Worm (Caenorhabditis elegans) whole organism, mixed stage, embryonic: ENCODE data around the gene scl-1.

Experiments used
- bed-3 ChIP-seq: fragments of 200-800 bp; sonication (Bioruptor generic); optimal IDR thresholded peaks from 3 replicates; lab custom pipeline; 2018; ENCODE audit warnings: mild to moderate bottlenecking, missing genetic modification characterization, moderate library complexity, missing compliant biosample characterization
- blmp-1 ChIP-seq: fragments of 150-350 bp; optimal IDR thresholded peaks from 2 replicates; lab custom pipeline; 2014; ENCODE audit warnings: missing biosample characterization, missing genetic modification characterization
- ceh-43 ChIP-seq: fragments of 200-800 bp; sonication (Bioruptor generic); optimal IDR thresholded peaks from 2 replicates; lab custom pipeline; 2018; ENCODE audit warnings: mild to moderate bottlenecking, missing genetic modification characterization, moderate library complexity, missing compliant biosample characterization
- ceh-83 ChIP-seq: fragments of 200-800 bp; sonication (Bioruptor generic); optimal IDR thresholded peaks from 2 replicates; lab custom pipeline; 2018; ENCODE audit warnings: mild to moderate bottlenecking, missing genetic modification characterization, missing compliant biosample characterization
- ces-1 ChIP-seq: fragments of 150-350 bp; optimal IDR thresholded peaks from 2 replicates; lab custom pipeline; 2014; ENCODE audit warnings: missing biosample characterization, missing genetic modification reagents, missing genetic modification characterization
- cnd-1 ChIP-seq: fragments of 200-800 bp; sonication (Bioruptor generic); optimal IDR thresholded peaks from 2 replicates; lab custom pipeline; 2018; ENCODE audit warnings: mild to moderate bottlenecking, missing genetic modification characterization, missing compliant biosample characterization
- drap-1 ChIP-seq: fragments of 200-800 bp; sonication (Bioruptor generic); optimal IDR thresholded peaks from 3 replicates; lab custom pipeline; 2018; ENCODE audit warnings: mild to moderate bottlenecking, missing genetic modification characterization, missing compliant biosample characterization
- elt-1 ChIP-seq: sonication (generic microtip); optimal IDR thresholded peaks from 2 replicates; lab custom pipeline; 2017; ENCODE audit warnings: missing genetic modification characterization, mild to moderate bottlenecking, missing compliant biosample characterization, antibody characterized with exemption, moderate library complexity, borderline replicate concordance; ENCODE audit not compliant: insufficient read depth
- elt-3 ChIP-seq: fragments of 150-350 bp; optimal IDR thresholded peaks from 2 replicates; lab custom pipeline; 2014; ENCODE audit warnings: missing biosample characterization, missing genetic modification characterization
- hlh-1 ChIP-seq: fragments of 150-350 bp; optimal IDR thresholded peaks from 2 replicates; lab custom pipeline; 2014; ENCODE audit warnings: missing biosample characterization, missing genetic modification reagents, missing genetic modification characterization
- lin-13 ChIP-seq: fragments of 150-350 bp; optimal IDR thresholded peaks from 2 replicates; lab custom pipeline; 2014; ENCODE audit warnings: missing biosample characterization, missing genetic modification characterization
- lin-32 ChIP-seq: fragments of 200-800 bp; sonication (Bioruptor generic); optimal IDR thresholded peaks from 2 replicates; lab custom pipeline; 2018; ENCODE audit warnings: mild to moderate bottlenecking, missing genetic modification characterization, missing compliant biosample characterization
- lsy-2 ChIP-seq: fragments of 150-350 bp; optimal IDR thresholded peaks from 2 replicates; lab custom pipeline; 2014; ENCODE audit warnings: missing biosample characterization, missing genetic modification characterization
- mab-5 ChIP-seq: fragments of 150-350 bp; optimal IDR thresholded peaks from 2 replicates; lab custom pipeline; 2014; ENCODE audit warnings: missing biosample characterization, missing genetic modification characterization
- mep-1 ChIP-seq: fragments of 150-350 bp; optimal IDR thresholded peaks from 2 replicates; lab custom pipeline; 2017; ENCODE audit warnings: missing biosample characterization, missing genetic modification reagents, missing genetic modification characterization, inconsistent platforms
- mls-2 ChIP-seq: sonication (generic microtip); optimal IDR thresholded peaks from 2 replicates; lab custom pipeline; 2016; ENCODE audit warnings: mild to moderate bottlenecking, missing genetic modification characterization, moderate library complexity, missing compliant biosample characterization
- nhr-12 ChIP-seq: fragments of 150-350 bp; optimal IDR thresholded peaks from 2 replicates; lab custom pipeline; 2014; ENCODE audit warnings: missing biosample characterization, missing genetic modification characterization
- nhr-2 ChIP-seq: fragments of 150-350 bp; optimal IDR thresholded peaks from 2 replicates; lab custom pipeline; 2014; ENCODE audit warnings: missing biosample characterization, missing genetic modification characterization
- nhr-237 ChIP-seq: fragments of 150-350 bp; optimal IDR thresholded peaks from 2 replicates; lab custom pipeline; 2014; ENCODE audit warnings: missing biosample characterization, missing genetic modification characterization
- nhr-76 ChIP-seq: sonication (generic microtip); optimal IDR thresholded peaks from 2 replicates; lab custom pipeline; 2017; ENCODE audit warnings: missing biosample characterization, missing genetic modification characterization
- pha-4 ChIP-seq: fragments of 150-350 bp; optimal IDR thresholded peaks from 2 replicates; lab custom pipeline; 2018; ENCODE audit warnings: missing biosample characterization, missing genetic modification reagents, missing genetic modification characterization
- sem-2 ChIP-seq: fragments of 200-800 bp; sonication (Bioruptor generic); optimal IDR thresholded peaks from 2 replicates; lab custom pipeline; 2018; ENCODE audit warnings: mild to moderate bottlenecking, missing genetic modification characterization, missing compliant biosample characterization
- snpc-4 ChIP-seq: fragments of 150-350 bp; optimal IDR thresholded peaks from 2 replicates; lab custom pipeline; 2014; ENCODE audit warnings: missing biosample characterization, missing genetic modification characterization
- sptf-1 ChIP-seq: sonication (generic microtip); optimal IDR thresholded peaks from 2 replicates; lab custom pipeline; 2017; ENCODE audit warnings: mild to moderate bottlenecking, missing genetic modification characterization, moderate library complexity, missing compliant biosample characterization
- tbx-8 ChIP-seq: fragments of 200-800 bp; sonication (Bioruptor generic); optimal IDR thresholded peaks from 2 replicates; lab custom pipeline; 2018; ENCODE audit warnings: mild to moderate bottlenecking, missing genetic modification characterization, moderate library complexity, missing compliant biosample characterization
- unc-120 ChIP-seq: sonication (generic microtip); optimal IDR thresholded peaks from 2 replicates; lab custom pipeline; 2017; ENCODE audit warnings: missing genetic modification characterization, missing compliant biosample characterization; ENCODE audit not compliant: poor library complexity, severe bottlenecking
- unc-39 ChIP-seq: fragments of 150-350 bp; optimal IDR thresholded peaks from 2 replicates; lab custom pipeline; 2014; ENCODE audit warnings: missing biosample characterization, missing genetic modification characterization
- unc-62 ChIP-seq: fragments of 150-350 bp; optimal IDR thresholded peaks from 2 replicates; lab custom pipeline; 2014; ENCODE audit warnings: missing biosample characterization, missing genetic modification reagents, missing genetic modification characterization
- zip-8 ChIP-seq: fragments of 150-350 bp; optimal IDR thresholded peaks from 2 replicates; lab custom pipeline; 2014; ENCODE audit warnings: missing biosample characterization, missing genetic modification characterization
- ztf-11 ChIP-seq: fragments of 150-350 bp; optimal IDR thresholded peaks from 2 replicates; lab custom pipeline; 2014; ENCODE audit warnings: missing biosample characterization, missing genetic modification characterization

scl-1 gene

DNA sequence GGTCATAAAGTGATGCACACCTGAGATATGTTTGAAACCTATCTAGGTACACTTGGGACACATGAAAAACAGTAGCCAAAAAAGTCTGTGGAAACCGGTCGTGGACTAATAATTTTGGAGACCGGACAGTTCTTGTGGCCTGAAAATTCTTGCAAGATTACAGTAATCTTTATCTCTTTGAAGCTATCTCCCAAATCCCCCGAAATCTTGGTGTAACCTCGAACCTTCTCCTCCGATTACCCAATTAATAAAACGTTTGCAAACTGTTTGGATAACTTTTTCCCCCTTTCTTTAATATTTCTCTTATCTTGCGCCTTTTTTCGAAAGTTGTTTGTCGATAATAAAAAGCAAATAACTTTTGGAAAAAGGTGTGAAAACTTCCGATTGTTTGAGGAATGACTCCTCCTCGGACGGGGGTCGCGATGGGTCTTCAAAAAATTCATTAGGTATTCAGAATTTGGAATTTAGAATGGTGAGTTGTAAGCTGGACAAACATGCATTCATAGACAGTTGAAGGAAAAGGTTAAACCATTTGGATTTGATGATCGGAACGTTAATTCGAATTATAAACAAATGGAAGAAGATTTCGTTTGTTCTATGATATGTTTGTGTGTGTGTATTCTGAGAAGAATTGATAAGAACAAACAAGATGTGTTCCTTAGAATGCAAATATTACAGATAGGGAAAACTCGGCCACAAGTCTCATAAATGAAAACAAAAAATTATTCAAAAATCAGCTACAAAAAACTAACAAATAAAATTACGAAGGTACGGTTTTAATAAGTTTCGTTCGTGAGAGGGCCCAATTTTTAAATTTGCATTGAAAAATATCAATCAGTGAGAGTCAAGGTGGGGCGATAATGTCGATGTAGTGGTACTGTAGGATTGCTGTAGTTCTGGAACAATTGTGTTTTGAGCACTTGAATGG, 27.0 kb downstream of the scl-1 start:
- no peak for TF ChIP-seq nhr-12 (tag; lab: Kevin White, UChicago)
- no peak for TF ChIP-seq ceh-83 (GFP tag; lab: Kevin White, UChicago)
- no peak for TF ChIP-seq drap-1 (GFP tag; lab: Kevin White, UChicago)
- TF ChIP-seq unc-62 (GFP tag; lab: Kevin White, UChicago), result no peak
- TF ChIP-seq lin-32 (GFP tag; lab: Kevin White, UChicago), result no peak
- no peak for TF ChIP-seq cnd-1 (tag; lab: Kevin White, UChicago)
- no peak for TF ChIP-seq mls-2 (tag; lab: Kevin White, UChicago)
- TF ChIP-seq zip-8 (tag; lab: Kevin White, UChicago), result no peak
- no peak for TF ChIP-seq bed-3
- no peak for TF ChIP-seq pha-4 (tag; lab: Kevin White, UChicago)
- TF ChIP-seq nhr-2 (tag; lab: Kevin White, UChicago), result no peak
- no peak for TF ChIP-seq nhr-237
- no peak for TF ChIP-seq sptf-1 (tag; lab: Kevin White, UChicago)
- no peak for TF ChIP-seq ztf-11
- no peak for TF ChIP-seq lin-13
- TF ChIP-seq lsy-2 (tag; lab: Kevin White, UChicago), result no peak
- TF ChIP-seq mep-1 (tag; lab: Kevin White, UChicago), result no peak

DNA sequence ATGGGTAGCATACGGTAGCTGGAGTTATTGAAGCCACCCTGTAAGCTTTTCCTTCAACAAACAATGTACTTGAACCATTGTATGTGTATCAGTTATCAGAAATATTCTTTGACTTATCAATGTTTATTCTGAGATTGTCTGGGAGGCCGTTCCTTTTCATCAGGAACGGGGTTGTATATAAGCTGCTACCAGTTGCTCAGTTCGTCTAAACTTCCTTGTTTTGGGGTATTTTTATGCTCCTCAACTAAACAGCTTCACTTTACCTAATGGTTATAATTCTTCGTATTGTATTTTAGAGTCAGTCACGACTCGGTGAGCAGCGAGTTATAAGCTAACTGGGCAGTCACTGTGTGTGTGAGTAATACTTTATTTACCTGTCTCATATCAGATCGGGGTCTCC, 29.5 kb downstream of the scl-1 start:
- TF ChIP-seq cnd-1 (tag; lab: Kevin White, UChicago) (no peak), tbx-8 (GFP tag; lab: Kevin White, UChicago) (no peak), sem-2 (no peak), lsy-2 (tag; lab: Kevin White, UChicago) (no peak), ceh-43 (GFP tag; lab: Kevin White, UChicago) (no peak), ces-1 (GFP tag; lab: Kevin White, UChicago) (no peak), bed-3 (no peak), mep-1 (tag; lab: Kevin White, UChicago) (no peak)
- TF ChIP-seq, all 35 proteins: peak for 0

DNA sequence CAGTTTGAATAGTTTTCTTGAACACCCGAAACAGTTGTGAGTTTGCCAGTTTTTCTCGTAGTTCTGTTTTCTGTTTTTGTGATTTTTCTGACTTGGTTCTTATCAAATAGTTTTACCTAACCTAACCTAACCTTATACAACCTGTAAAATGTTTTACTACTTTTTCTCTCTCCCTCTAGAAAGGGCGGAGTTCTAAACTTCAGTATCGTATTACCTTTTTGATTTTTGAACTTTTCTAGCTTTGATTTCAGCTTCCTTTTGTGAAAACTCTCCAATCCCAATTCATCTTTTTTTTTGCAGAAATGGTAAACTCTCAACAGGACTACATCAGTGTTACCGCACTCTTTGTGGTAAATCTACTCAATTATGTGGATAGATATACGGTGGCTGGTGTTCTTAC, 30.6 kb downstream of the scl-1 start, which contains the start of gene spin-2:
Gene spin-2, plus strand, starts transcription at position 301 of the 400 bp plus-strand sequence.
- TF ChIP-seq unc-39 (tag; lab: Kevin White, UChicago) (no peak), hlh-1 (no peak), mls-2 (tag; lab: Kevin White, UChicago) (no peak), blmp-1 (tag; lab: Kevin White, UChicago) (no peak), nhr-237 (no peak), sptf-1 (tag; lab: Kevin White, UChicago) (no peak), elt-3 (tag; lab: Kevin White, UChicago) (no peak), ces-1 (GFP tag; lab: Kevin White, UChicago) (no peak), elt-1 (tag; lab: Kevin White, UChicago) (no peak), lsy-2 (tag; lab: Kevin White, UChicago) (no peak), nhr-2 (tag; lab: Kevin White, UChicago) (no peak), sem-2 (no peak), unc-62 (GFP tag; lab: Kevin White, UChicago) (no peak)

DNA sequence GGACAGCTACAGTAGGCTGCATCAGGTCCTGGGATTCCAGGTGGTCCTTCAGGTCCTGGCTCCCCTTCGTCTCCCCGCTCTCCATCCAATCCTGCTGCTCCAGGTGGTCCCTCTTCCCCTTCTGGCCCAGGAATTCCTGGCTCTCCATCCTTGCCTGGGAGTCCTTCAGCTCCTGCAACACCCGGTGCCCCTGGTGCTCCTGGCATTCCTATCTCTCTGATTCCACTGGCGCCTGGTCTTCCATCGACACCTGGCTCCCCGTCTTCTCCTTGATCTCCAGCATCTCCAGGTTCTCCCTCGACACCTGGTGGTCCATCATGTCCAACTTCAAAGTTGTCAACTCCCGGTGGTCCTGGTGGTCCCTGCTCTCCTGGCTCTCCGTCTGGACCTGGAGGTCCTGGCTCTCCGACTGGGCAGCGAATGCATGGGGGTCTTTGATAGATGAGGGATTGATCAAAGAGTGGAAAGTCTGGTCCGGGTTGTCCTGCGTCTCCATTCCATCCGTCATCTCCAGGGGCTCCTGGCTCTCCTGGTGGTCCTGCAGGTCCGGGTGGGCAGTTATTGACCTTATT, 33.6 kb downstream of the scl-1 start:
- TF ChIP-seq sptf-1 (tag; lab: Kevin White, UChicago) (peak; percentile 16), lin-13 (no peak)

DNA sequence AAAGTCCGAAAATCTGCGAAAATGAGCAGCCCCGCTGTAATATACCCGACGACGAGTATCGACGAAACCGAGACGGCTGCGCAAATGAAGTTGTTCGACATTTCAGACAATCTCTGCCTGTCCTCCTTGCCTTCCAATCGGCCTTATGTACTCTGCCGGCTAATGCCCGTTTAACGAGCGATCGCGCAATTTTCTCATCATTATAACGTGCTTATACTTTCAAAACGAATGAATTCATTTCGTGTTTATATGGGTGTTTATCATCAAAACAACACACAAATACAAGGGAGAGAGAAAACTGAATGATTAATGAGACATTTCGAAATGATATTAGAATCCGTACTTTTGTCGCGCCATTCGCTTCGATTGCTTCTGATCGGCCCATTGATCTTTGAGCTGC, 34.8 kb downstream of the scl-1 start, which contains the start of gene col-132:
Gene col-132, minus strand, starts transcription at position 101 of the 400 bp plus-strand sequence.
- TF ChIP-seq lin-32 (GFP tag; lab: Kevin White, UChicago) (no peak), nhr-76 (no peak), mab-5 (tag; lab: Kevin White, UChicago) (no peak), blmp-1 (tag; lab: Kevin White, UChicago) (no peak), zip-8 (tag; lab: Kevin White, UChicago) (no peak), unc-120 (tag; lab: Kevin White, UChicago) (no peak), unc-62 (GFP tag; lab: Kevin White, UChicago) (no peak), ceh-43 (GFP tag; lab: Kevin White, UChicago) (no peak), ces-1 (GFP tag; lab: Kevin White, UChicago) (no peak), lin-13 (no peak), cnd-1 (tag; lab: Kevin White, UChicago) (no peak), bed-3 (no peak), snpc-4 (no peak), ceh-83 (GFP tag; lab: Kevin White, UChicago) (no peak), elt-1 (tag; lab: Kevin White, UChicago) (no peak), elt-3 (tag; lab: Kevin White, UChicago) (no peak)
